Worm (Caenorhabditis elegans): ENCODE data around the gene C31H2.14.

C31H2.14 gene

DNA sequence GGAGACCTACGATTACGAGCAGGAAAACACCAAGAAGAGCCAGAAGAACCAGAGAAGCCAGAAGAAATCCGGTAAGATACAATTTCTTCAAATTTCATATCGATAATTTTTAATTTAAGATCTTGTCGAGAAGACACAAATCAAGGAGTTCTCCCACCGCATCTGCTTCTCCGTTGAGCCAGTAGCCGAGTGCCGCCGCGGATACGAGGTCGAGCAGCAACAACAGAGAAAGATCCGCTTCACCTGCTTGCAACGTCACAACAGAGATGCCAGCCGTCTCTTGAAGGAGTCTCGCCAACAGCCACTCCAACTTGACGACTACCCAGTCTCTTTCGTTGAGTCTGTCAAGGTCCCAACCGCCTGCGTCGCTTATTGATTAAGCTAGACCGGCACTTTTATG lies 42.3 kb upstream of the C31H2.14 start:
- no peak for TF ChIP-seq pag-3 (tag; optimal IDR thresholded peaks at IDR 0.05; ENCODE audit: borderline replicate concordance, insufficient read depth)
- no peak for TF ChIP-seq efl-1 (optimal IDR thresholded peaks at IDR 0.05)
- peak in 1 of 2 experiments; percentile 9 for TF ChIP-seq efl-1 (GFP tag; optimal IDR thresholded peaks at IDR 0.05 in 1 of 2)

DNA sequence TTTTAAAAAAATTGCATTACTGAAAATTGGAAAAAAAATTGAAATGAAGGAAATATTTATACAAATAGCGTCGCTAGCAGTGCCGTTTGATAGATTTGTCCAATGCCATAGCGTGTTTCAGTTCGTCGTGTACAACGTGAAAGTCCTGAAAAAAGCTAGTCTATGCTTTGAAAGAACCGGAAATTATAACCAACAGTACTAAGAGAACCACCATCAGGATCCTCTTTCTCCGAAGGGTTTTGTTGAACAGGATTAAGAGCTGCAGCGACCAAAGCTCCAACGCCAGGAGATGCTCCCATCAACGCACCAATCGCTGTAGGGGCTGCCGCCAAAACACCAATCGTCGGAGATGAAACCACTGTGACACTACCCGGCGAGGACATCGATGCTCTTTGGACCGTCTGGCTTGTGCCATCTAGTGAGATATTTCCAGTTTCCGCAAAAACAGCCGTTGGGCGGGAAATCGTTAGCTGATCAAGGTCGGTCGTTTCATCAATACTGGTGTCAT lies 41.8 kb upstream of the C31H2.14 start:
- no peak for TF ChIP-seq nhr-76 (tag; optimal IDR thresholded peaks at IDR 0.05)
- TF ChIP-seq skn-1 (tag; optimal IDR thresholded peaks at IDR 0.05) = no peak
- TF ChIP-seq fkh-4 (tag; optimal IDR thresholded peaks at IDR 0.05; ENCODE audit: borderline replicate concordance) = no peak
- no peak for TF ChIP-seq sptf-1 (tag; optimal IDR thresholded peaks at IDR 0.05)
- no peak for TF ChIP-seq ceh-82 (tag; optimal IDR thresholded peaks at IDR 0.05)
- TF ChIP-seq tbx-2 (tag; optimal IDR thresholded peaks at IDR 0.05) = no peak
- no peak for TF ChIP-seq ztf-11 (tag; optimal IDR thresholded peaks at IDR 0.05)
- TF ChIP-seq lin-13 (GFP tag; optimal IDR thresholded peaks at IDR 0.05) = no peak
- TF ChIP-seq Y116A8C.19 (tag; optimal IDR thresholded peaks at IDR 0.05; ENCODE audit: borderline replicate concordance) = no peak
- TF ChIP-seq nhr-71 (tag; optimal IDR thresholded peaks at IDR 0.05) = no peak

DNA sequence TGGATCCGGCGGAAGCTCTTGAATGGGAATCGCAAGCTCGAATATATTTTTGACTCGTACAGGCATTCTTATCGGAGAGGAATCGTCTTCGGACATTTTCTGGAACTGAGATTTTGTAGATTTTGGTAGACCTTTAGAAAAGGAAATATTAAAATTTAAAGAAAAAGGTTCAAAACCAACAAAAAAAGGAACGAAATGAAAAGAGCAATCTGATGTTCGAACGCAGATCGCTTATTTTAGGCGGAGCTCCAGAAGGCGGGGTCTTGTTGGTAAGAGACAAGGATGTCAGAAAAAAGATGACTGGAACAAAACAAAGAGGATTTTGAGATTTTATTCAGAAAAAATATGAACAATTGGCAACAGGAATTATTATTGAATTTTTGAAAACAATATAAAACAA lies 41.1 kb upstream of the C31H2.14 start, which contains the start of gene C42D8.9:
Gene C42D8.9, minus strand, starts transcription at position 101 of the 400 bp plus-strand sequence.
- TF ChIP-seq egl-27 (tag; optimal IDR thresholded peaks at IDR 0.05) (no peak), lin-15B (tag; optimal IDR thresholded peaks at IDR 0.05) (no peak), hpl-2 (GFP tag; optimal IDR thresholded peaks at IDR 0.05) (no peak), vab-15 (tag; optimal IDR thresholded peaks at IDR 0.05) (no peak), blmp-1 (tag; optimal IDR thresholded peaks at IDR 0.05) (no peak), zip-4 (GFP tag; optimal IDR thresholded peaks at IDR 0.05) (no peak), jun-1 (tag; optimal IDR thresholded peaks at IDR 0.05) (no peak), mep-1 (tag; optimal IDR thresholded peaks at IDR 0.05) (no peak), aha-1 (tag; optimal IDR thresholded peaks at IDR 0.05) (no peak), ceh-63 (GFP tag; optimal IDR thresholded peaks at IDR 0.05) (no peak), swsn-7 (tag; optimal IDR thresholded peaks at IDR 0.05) (no peak), mdl-1 (tag; optimal IDR thresholded peaks at IDR 0.05) (no peak), elt-2 (tag; optimal IDR thresholded peaks at IDR 0.05) (no peak), nhr-90 (tag; optimal IDR thresholded peaks at IDR 0.05; ENCODE audit: poor library complexity) (no peak), ets-5 (GFP tag; IDR thresholded peaks at IDR 0.05) (no peak), nhr-28 (tag; optimal IDR thresholded peaks at IDR 0.05) (no peak)

DNA sequence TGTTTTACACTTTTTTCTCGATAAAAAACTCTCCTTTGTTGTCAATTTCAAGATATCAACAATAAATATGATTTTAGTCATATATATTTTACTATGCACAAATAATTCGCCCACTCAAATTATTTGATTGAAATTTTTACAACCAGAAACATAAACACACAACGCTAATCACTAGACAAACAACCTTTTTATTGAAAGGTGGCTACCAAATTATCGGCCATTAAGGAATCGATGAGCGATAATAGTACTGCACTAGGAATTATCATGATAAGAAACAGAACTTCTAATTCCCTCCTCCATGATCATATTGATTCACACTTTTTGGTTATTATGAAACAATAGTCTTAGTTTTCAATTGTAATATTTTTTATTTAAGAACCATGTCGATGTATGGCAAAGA lies 38.9 kb upstream of the C31H2.14 start, which contains the start of gene C42D8.1:
Gene C42D8.1, plus strand, starts transcription at position 377 of the 400 bp plus-strand sequence.
- TF ChIP-seq mep-1 (tag; optimal IDR thresholded peaks at IDR 0.05) = no peak
- TF ChIP-seq mab-9 (GFP tag; IDR thresholded peaks at IDR 0.05) = no peak
- no peak for TF ChIP-seq lin-39 (tag; optimal IDR thresholded peaks at IDR 0.05)
- no peak for TF ChIP-seq C34B4.2 (tag; optimal IDR thresholded peaks at IDR 0.05)
- TF ChIP-seq elt-2 (tag; optimal IDR thresholded peaks at IDR 0.05) = peak; percentile 81
- TF ChIP-seq unc-130 (tag; optimal IDR thresholded peaks at IDR 0.05) = no peak

DNA sequence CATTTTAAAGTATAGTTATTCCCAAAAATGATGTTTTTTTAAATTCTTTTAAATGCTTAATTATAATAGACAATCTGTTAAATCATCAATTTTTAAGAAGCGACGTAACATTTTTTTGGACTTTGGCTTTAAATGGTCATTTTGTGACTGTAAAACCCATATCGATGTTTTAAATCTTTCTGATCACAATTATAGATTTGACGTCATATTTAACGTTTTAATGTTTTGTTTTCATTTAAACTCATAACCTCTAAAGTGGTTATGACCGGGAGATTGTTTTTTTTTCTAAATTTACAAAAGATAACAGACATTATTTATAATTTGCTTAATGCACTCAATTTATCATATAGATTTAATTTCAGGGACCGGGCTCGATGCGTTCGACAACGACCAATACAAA lies 36.1 kb upstream of the C31H2.14 start:
- no peak for TF ChIP-seq grh-1 (GFP tag; IDR thresholded peaks at IDR 0.05)
- TF ChIP-seq ceh-82 (tag; optimal IDR thresholded peaks at IDR 0.05) = no peak
- no peak for TF ChIP-seq unc-86 (tag; optimal IDR thresholded peaks at IDR 0.05)
- TF ChIP-seq nhr-12 (tag; optimal IDR thresholded peaks at IDR 0.05) = no peak
- no peak for TF ChIP-seq fos-1 (tag; optimal IDR thresholded peaks at IDR 0.05)
- TF ChIP-seq isw-1 (GFP tag; IDR thresholded peaks at IDR 0.05) = no peak
- TF ChIP-seq pqm-1 (tag; optimal IDR thresholded peaks at IDR 0.05) = no peak
- no peak for TF ChIP-seq unc-30 (tag; optimal IDR thresholded peaks at IDR 0.05)
